Worm (Caenorhabditis elegans) whole organism, L4 larva: ENCODE measurements around the gene ram-5.
A peak's percentile ranks its signal among the peaks of the same experiment; 100 is the strongest.

Experiments used
- F10B5.3 ChIP-seq: sonication (generic microtip); optimal IDR thresholded peaks from 2 replicates; lab custom pipeline; 2016; ENCODE audit warnings: mild to moderate bottlenecking, missing genetic modification characterization, missing compliant biosample characterization
- R02D3.7 ChIP-seq: fragments of 150-350 bp; sonication (generic microtip); optimal IDR thresholded peaks from 3 replicates; lab custom pipeline; 2014; ENCODE audit warnings: missing biosample characterization, missing genetic modification characterization
- Y105C5A.15 ChIP-seq: fragments of 200-800 bp; sonication (Bioruptor generic); IDR thresholded peaks from 2 replicates; pipeline ENCODE4 v1.3.6; 2022; ENCODE audit warnings: missing genetic modification characterization, missing compliant biosample characterization
- ZK337.2 ChIP-seq: fragments of 200-800 bp; sonication (Bioruptor generic); IDR thresholded peaks from 2 replicates; pipeline ENCODE4 v1.3.6; 2022; ENCODE audit warnings: missing genetic modification reagents, missing genetic modification characterization, missing compliant biosample characterization
- aha-1 ChIP-seq: fragments of 150-350 bp; peaks from one replicate; lab custom pipeline; 2014; ENCODE audit warnings: missing biosample characterization, missing genetic modification characterization
- ama-1 ChIP-seq: fragments of 150-350 bp; optimal IDR thresholded peaks from 2 replicates; lab custom pipeline; 2014; ENCODE audit warnings: inconsistent platforms, mixed read lengths
- ceh-20 ChIP-seq: fragments of 200-800 bp; sonication (Bioruptor generic); IDR thresholded peaks from 2 replicates; pipeline ENCODE4 v1.3.6; 2022; ENCODE audit warnings: missing genetic modification reagents, missing genetic modification characterization, missing compliant biosample characterization
- cey-2 ChIP-seq: sonication (generic microtip); optimal IDR thresholded peaks from 3 replicates; lab custom pipeline; 2017; ENCODE audit warnings: missing genetic modification characterization, mild to moderate bottlenecking, missing compliant biosample characterization, antibody characterized with exemption, borderline replicate concordance; ENCODE audit not compliant: insufficient read depth
- daf-16 ChIP-seq, 3 experiments: sonication (generic microtip); optimal IDR thresholded peaks; 2 replicates each; lab custom pipeline; 2016 to 2017; ENCODE audit warnings: missing genetic modification characterization in 3 of 3, missing genetic modification reagents in 3 of 3, mild to moderate bottlenecking in 2 of 3, missing compliant biosample characterization in 2 of 3, missing biosample characterization in 1 of 3, moderate library complexity in 1 of 3
- daf-19 ChIP-seq: fragments of 200-800 bp; sonication (Bioruptor generic); conservative IDR thresholded peaks from 2 replicates; pipeline ENCODE4 v1.3.6; 2022; ENCODE audit warnings: missing genetic modification characterization, missing compliant biosample characterization
- dmd-6 ChIP-seq: fragments of 200-800 bp; sonication (Bioruptor generic); IDR thresholded peaks from 2 replicates; pipeline ENCODE4 v1.3.6; 2022; ENCODE audit warnings: missing genetic modification reagents, missing genetic modification characterization, missing compliant biosample characterization
- dmd-9 ChIP-seq: fragments of 200-800 bp; sonication (Bioruptor generic); IDR thresholded peaks from 2 replicates; pipeline ENCODE4 v1.3.6; 2022; ENCODE audit warnings: missing genetic modification reagents, missing genetic modification characterization, missing compliant biosample characterization
- dpl-1 ChIP-seq: fragments of 150-350 bp; optimal IDR thresholded peaks from 2 replicates; lab custom pipeline; 2014; ENCODE audit warnings: missing biosample characterization, missing genetic modification reagents, missing genetic modification characterization
- dve-1 ChIP-seq: sonication (generic microtip); optimal IDR thresholded peaks from 2 replicates; lab custom pipeline; 2017; ENCODE audit warnings: antibody characterized with exemption, mild to moderate bottlenecking, missing genetic modification characterization, missing compliant biosample characterization; ENCODE audit not compliant: insufficient read depth
- egl-43 ChIP-seq: fragments of 200-800 bp; sonication (Bioruptor generic); IDR thresholded peaks from 2 replicates; pipeline ENCODE4 v1.3.6; 2022; ENCODE audit warnings: missing genetic modification reagents, missing genetic modification characterization, missing compliant biosample characterization
- fkh-10 ChIP-seq: fragments of 150-350 bp; optimal IDR thresholded peaks from 2 replicates; lab custom pipeline; 2014; ENCODE audit warnings: missing biosample characterization, missing genetic modification reagents, missing genetic modification characterization
- gei-8 ChIP-seq: fragments of 200-800 bp; sonication (Bioruptor generic); optimal IDR thresholded peaks from 2 replicates; lab custom pipeline; 2018; ENCODE audit warnings: mild to moderate bottlenecking, missing genetic modification characterization, missing compliant biosample characterization
- hif-1 ChIP-seq, 2 experiments: sonication (generic microtip); optimal IDR thresholded peaks; 2 replicates each; lab custom pipeline; 2016 to 2017; ENCODE audit warnings: missing compliant biosample characterization in 2 of 2, missing genetic modification characterization in 2 of 2, missing genetic modification reagents in 2 of 2, missing genotype in 2 of 2, mild to moderate bottlenecking in 1 of 2
- lin-1 ChIP-seq: fragments of 200-800 bp; sonication (Bioruptor generic); IDR thresholded peaks from 2 replicates; pipeline ENCODE4 v1.3.6; 2022; ENCODE audit warnings: missing genetic modification reagents, missing genetic modification characterization, missing compliant biosample characterization
- lin-29 ChIP-seq: fragments of 200-800 bp; sonication (Bioruptor generic); IDR thresholded peaks from 2 replicates; pipeline ENCODE4 v1.3.6; 2022; ENCODE audit warnings: missing genetic modification reagents, missing genetic modification characterization, missing compliant biosample characterization
- lsy-2 ChIP-seq, 2 experiments: fragments of 150-350 bp in 1 of 2; sonication (generic microtip) in 1 of 2; optimal IDR thresholded peaks; 2 replicates each; lab custom pipeline; 2014 to 2017; ENCODE audit warnings: missing biosample characterization in 2 of 2, missing genetic modification characterization in 2 of 2
- mdt-29 ChIP-seq: fragments of 200-800 bp; sonication (Bioruptor generic); IDR thresholded peaks from 2 replicates; pipeline ENCODE4 v1.3.6; 2022; ENCODE audit warnings: missing genetic modification reagents, missing genetic modification characterization, missing compliant biosample characterization
- mxl-2 ChIP-seq: fragments of 200-800 bp; sonication (Bioruptor generic); conservative IDR thresholded peaks from 2 replicates; pipeline ENCODE4 v1.3.6; 2022; ENCODE audit warnings: missing genetic modification reagents, missing genetic modification characterization, missing compliant biosample characterization
- nhr-28 ChIP-seq: fragments of 150-350 bp; optimal IDR thresholded peaks from 2 replicates; lab custom pipeline; 2014; ENCODE audit warnings: missing biosample characterization, missing genetic modification characterization
- nhr-77 ChIP-seq: fragments of 150-350 bp; optimal IDR thresholded peaks from 2 replicates; lab custom pipeline; 2014; ENCODE audit warnings: missing biosample characterization, missing genetic modification characterization
- pha-4 ChIP-seq, 2 experiments: fragments of 150-350 bp in 1 of 2; fragments of 200-800 bp in 1 of 2; sonication (Bioruptor generic) in 1 of 2; IDR thresholded peaks in 1 of 2; optimal IDR thresholded peaks in 1 of 2; 2 replicates each; pipeline versions ENCODE4 v1.3.6 to Lab custom; 2014 to 2022; ENCODE audit warnings: missing genetic modification characterization in 2 of 2, missing genetic modification reagents in 2 of 2, missing biosample characterization in 1 of 2, missing compliant biosample characterization in 1 of 2
- pqm-1 ChIP-seq: sonication (generic microtip); optimal IDR thresholded peaks from 2 replicates; lab custom pipeline; 2017; ENCODE audit warnings: missing biosample characterization, missing genetic modification characterization
- saeg-2 ChIP-seq: fragments of 200-800 bp; sonication (Bioruptor generic); IDR thresholded peaks from 2 replicates; pipeline ENCODE4 v1.3.6; 2022; ENCODE audit warnings: missing genetic modification reagents, missing genetic modification characterization, missing compliant biosample characterization
- sdz-12 ChIP-seq: fragments of 200-800 bp; sonication (Bioruptor generic); optimal IDR thresholded peaks from 2 replicates; lab custom pipeline; 2018; ENCODE audit warnings: mild to moderate bottlenecking, missing genetic modification characterization, missing compliant biosample characterization
- set-16 ChIP-seq: fragments of 200-800 bp; sonication (Bioruptor generic); IDR thresholded peaks from 2 replicates; pipeline ENCODE4 v1.3.6; 2022; ENCODE audit warnings: missing genetic modification reagents, missing genetic modification characterization, missing compliant biosample characterization
- snpc-4 ChIP-seq: fragments of 150-350 bp; optimal IDR thresholded peaks from 2 replicates; lab custom pipeline; 2014; ENCODE audit warnings: missing biosample characterization, missing genetic modification characterization
- spr-1 ChIP-seq: sonication (generic microtip); optimal IDR thresholded peaks from 2 replicates; lab custom pipeline; 2016; ENCODE audit warnings: mild to moderate bottlenecking, missing genetic modification characterization, missing compliant biosample characterization
- spr-3 ChIP-seq: fragments of 200-800 bp; sonication (Bioruptor generic); optimal IDR thresholded peaks from 2 replicates; lab custom pipeline; 2018; ENCODE audit warnings: mild to moderate bottlenecking, missing genetic modification characterization, missing compliant biosample characterization
- tag-97 ChIP-seq: fragments of 200-800 bp; sonication (Bioruptor generic); IDR thresholded peaks from 2 replicates; pipeline ENCODE4 v1.3.6; 2022; ENCODE audit warnings: missing genetic modification characterization, missing compliant biosample characterization
- tra-1 ChIP-seq: fragments of 200-800 bp; sonication (Bioruptor generic); IDR thresholded peaks from 2 replicates; pipeline ENCODE4 v1.3.6; 2022; ENCODE audit warnings: missing genetic modification reagents, missing genetic modification characterization, missing compliant biosample characterization
- unc-39 ChIP-seq: sonication (generic microtip); optimal IDR thresholded peaks from 2 replicates; lab custom pipeline; 2017; ENCODE audit warnings: missing biosample characterization, missing genetic modification characterization
- unc-62 ChIP-seq, 3 experiments: fragments of 150-350 bp in 1 of 3; sonication (generic microtip); optimal IDR thresholded peaks in 2 of 3; peaks in 1 of 3; 1 replicate in 1 of 3; 2 replicates in 2 of 3; lab custom pipeline; 2014 to 2017; ENCODE audit warnings: missing biosample characterization in 3 of 3, missing genetic modification characterization in 3 of 3, missing genetic modification reagents in 3 of 3, missing genotype in 1 of 3
- zag-1 ChIP-seq: fragments of 150-350 bp; optimal IDR thresholded peaks from 2 replicates; lab custom pipeline; 2014; ENCODE audit warnings: missing biosample characterization, missing genetic modification characterization
- ztf-11 ChIP-seq: fragments of 150-350 bp; optimal IDR thresholded peaks from 2 replicates; lab custom pipeline; 2014; ENCODE audit warnings: missing biosample characterization, missing genetic modification characterization

ram-5 gene

ce11 chrX:14515028-14515427 is 34.9 kb upstream of the ram-5 start, which contains the start of gene gcsh-1:
Gene gcsh-1 (minus strand): TSS chrX:14515073.
- no peak for TF ChIP-seq F10B5.3 (tag; lab: Kevin White, UChicago)
- peak; percentile 44 for TF ChIP-seq pqm-1 (tag; lab: Kevin White, UChicago)
- no peak for TF ChIP-seq lin-29 (GFP tag; lab: Robert Waterston, UW)
- TF ChIP-seq tag-97 (GFP tag; lab: Robert Waterston, UW) = no peak
- TF ChIP-seq tra-1 (GFP tag; lab: Robert Waterston, UW) = no peak
- peak; percentile 56 for TF ChIP-seq dmd-6
- peak; percentile 67 for TF ChIP-seq nhr-28
- no peak for TF ChIP-seq lsy-2 (tag; optimal IDR thresholded peaks at IDR 0.05; lab: Kevin White, UChicago)
- no peak for TF ChIP-seq sdz-12
- TF ChIP-seq ZK337.2 (GFP tag; lab: Robert Waterston, UW) = no peak
- no peak for TF ChIP-seq nhr-77 (tag; lab: Kevin White, UChicago)
- TF ChIP-seq snpc-4 (tag; lab: Kevin White, UChicago) = no peak

- TF ChIP-seq ama-1 = no peak
- peak; percentile 5 for TF ChIP-seq dve-1 (tag; lab: Kevin White, UChicago)
- no peak for TF ChIP-seq cey-2 (tag; lab: Kevin White, UChicago)
- peak; percentile 55; the same call in 1 of the 2 replicates for TF ChIP-seq dmd-6
Observed at ce11 chrX:14516560-14516959, 33.4 kb upstream of the ram-5 start, which contains the start of gene D1025.10. Gene D1025.10 (plus strand): TSS chrX:14516860.

ce11 chrX:14517842-14518241 is 32.1 kb upstream of the ram-5 start:
- TF ChIP-seq egl-43 (GFP tag; lab: Robert Waterston, UW) (0 out of 2 replicates have a peak, but pooled peaks have one; percentile 10), ceh-20 (no peak), ztf-11 (no peak), aha-1 (tag; lab: Kevin White, UChicago) (peak; percentile 85), set-16 (GFP tag; lab: Robert Waterston, UW) (peak; percentile 36)

- no peak for TF ChIP-seq fkh-10 (GFP tag; lab: Kevin White, UChicago)
- no peak for TF ChIP-seq mxl-2 (GFP tag; lab: Robert Waterston, UW)
- TF ChIP-seq daf-16 (GFP tag; optimal IDR thresholded peaks at IDR 0.05; lab: Kevin White, UChicago) = no peak
- TF ChIP-seq daf-16 (tag; optimal IDR thresholded peaks at IDR 0.05; lab: Kevin White, UChicago) = no peak
- TF ChIP-seq aha-1 (tag; lab: Kevin White, UChicago) = no peak
- no peak for TF ChIP-seq hif-1 (tag; optimal IDR thresholded peaks at IDR 0.05; lab: Kevin White, UChicago)
- TF ChIP-seq spr-1 (tag; lab: Kevin White, UChicago) = no peak
- TF ChIP-seq daf-19 (GFP tag; lab: Robert Waterston, UW) = no peak
- no peak for TF ChIP-seq dpl-1
- TF ChIP-seq gei-8 = no peak
- TF ChIP-seq dmd-9 (GFP tag; lab: Robert Waterston, UW) = no peak
- TF ChIP-seq R02D3.7 (tag; lab: Kevin White, UChicago) = no peak
- TF ChIP-seq, all 104 proteins: peak for 0
Observed at ce11 chrX:14520463-14520862, 29.5 kb upstream of the ram-5 start, which contains the start of gene D1025.1. Gene D1025.1 (plus strand): TSS chrX:14520763.

ce11 chrX:14523275-14523674 is 26.7 kb upstream of the ram-5 start, which contains the start of gene nspc-16:
Gene nspc-16 (plus strand): TSS chrX:14523575.
- TF ChIP-seq unc-62 (GFP tag; optimal IDR thresholded peaks at IDR 0.05 in 1 of 2; lab: Kevin White, UChicago) (no peak), unc-62 (tag; optimal IDR thresholded peaks at IDR 0.05; lab: Kevin White, UChicago) (no peak), Y105C5A.15 (GFP tag; lab: Robert Waterston, UW) (no peak), zag-1 (no peak), pha-4 (GFP tag; IDR thresholded peaks at IDR 0.05; lab: Robert Waterston, UW) (no peak), pha-4 (tag; optimal IDR thresholded peaks at IDR 0.05; lab: Kevin White, UChicago) (no peak), spr-3 (GFP tag; lab: Kevin White, UChicago) (no peak), spr-1 (tag; lab: Kevin White, UChicago) (no peak), unc-39 (tag; lab: Kevin White, UChicago) (no peak), pqm-1 (tag; lab: Kevin White, UChicago) (no peak), nhr-77 (tag; lab: Kevin White, UChicago) (no peak), saeg-2 (GFP tag; lab: Robert Waterston, UW) (no peak), lin-1 (no peak), snpc-4 (tag; lab: Kevin White, UChicago) (no peak), mdt-29 (GFP tag; lab: Robert Waterston, UW) (no peak)
